Worm (Caenorhabditis elegans): ENCODE results near the gene zig-11.

Gene zig-11

DNA sequence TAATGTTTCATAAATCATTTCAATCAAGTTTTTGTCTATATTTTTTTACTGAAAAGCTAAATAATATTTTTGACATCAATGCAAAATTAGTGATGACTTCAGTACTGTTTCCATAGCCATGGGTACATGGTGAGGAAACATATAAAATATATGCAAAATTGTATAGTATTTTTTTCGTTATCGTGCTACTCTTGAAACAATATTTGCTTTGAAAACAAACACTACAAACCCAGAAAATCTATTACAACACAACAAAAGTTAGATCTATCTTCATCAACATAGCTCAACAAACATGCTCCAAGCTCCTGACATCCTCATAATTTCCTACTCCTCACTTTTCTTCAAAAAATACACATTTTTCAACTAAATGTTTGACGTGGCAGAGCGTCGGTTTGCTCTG lies 15.8 kb upstream of the zig-11 start, which contains the start of gene srp-3:
srp-3 (plus strand) TSS at position 301 of the 400 bp plus-strand sequence.
- TF ChIP-seq unc-86 (tag; optimal IDR thresholded peaks at IDR 0.05) (no peak), ref-2 (tag; optimal IDR thresholded peaks at IDR 0.05) (no peak), syd-9 (tag; optimal IDR thresholded peaks at IDR 0.05) (no peak)

DNA sequence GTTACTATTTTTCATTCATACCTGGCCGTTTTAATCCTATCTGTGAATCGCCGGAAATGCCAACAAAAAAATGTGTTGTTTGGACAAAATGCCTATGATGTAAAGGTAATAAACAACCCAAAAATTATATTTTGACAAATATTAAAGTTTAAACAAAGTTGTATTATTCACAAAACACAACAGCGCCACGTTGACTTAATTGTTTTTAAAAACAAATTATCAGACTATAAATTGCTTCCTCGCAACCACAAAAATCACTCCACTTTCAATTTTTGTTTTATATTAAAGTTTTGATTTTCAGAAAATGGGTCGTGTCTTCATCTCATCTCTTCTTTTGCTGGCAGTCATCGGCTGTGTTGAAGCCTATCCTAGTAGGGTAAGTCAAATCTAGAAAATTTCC lies 14.6 kb upstream of the zig-11 start, which contains the start of gene Y32G9A.5:
Y32G9A.5 (plus strand) TSS at position 301 of the 400 bp plus-strand sequence.
- TF ChIP-seq unc-42 (tag; optimal IDR thresholded peaks at IDR 0.05) (no peak), mec-3 (tag; optimal IDR thresholded peaks at IDR 0.05; ENCODE audit: borderline replicate concordance) (no peak), pag-3 (tag; optimal IDR thresholded peaks at IDR 0.05; ENCODE audit: borderline replicate concordance) (no peak), C38D4.7 (GFP tag; optimal IDR thresholded peaks at IDR 0.05) (no peak), unc-55 (GFP tag; optimal IDR thresholded peaks at IDR 0.05) (no peak), elt-2 (tag; optimal IDR thresholded peaks at IDR 0.05) (no peak), che-1 (tag; optimal IDR thresholded peaks at IDR 0.05) (no peak), ceh-34 (tag; optimal IDR thresholded peaks at IDR 0.05) (no peak), pat-9 (tag; optimal IDR thresholded peaks at IDR 0.05) (no peak), C08G9.2 (tag; optimal IDR thresholded peaks at IDR 0.05) (no peak), fkh-6 (tag; optimal IDR thresholded peaks at IDR 0.05) (no peak), pros-1 (tag; optimal IDR thresholded peaks at IDR 0.05) (no peak)

DNA sequence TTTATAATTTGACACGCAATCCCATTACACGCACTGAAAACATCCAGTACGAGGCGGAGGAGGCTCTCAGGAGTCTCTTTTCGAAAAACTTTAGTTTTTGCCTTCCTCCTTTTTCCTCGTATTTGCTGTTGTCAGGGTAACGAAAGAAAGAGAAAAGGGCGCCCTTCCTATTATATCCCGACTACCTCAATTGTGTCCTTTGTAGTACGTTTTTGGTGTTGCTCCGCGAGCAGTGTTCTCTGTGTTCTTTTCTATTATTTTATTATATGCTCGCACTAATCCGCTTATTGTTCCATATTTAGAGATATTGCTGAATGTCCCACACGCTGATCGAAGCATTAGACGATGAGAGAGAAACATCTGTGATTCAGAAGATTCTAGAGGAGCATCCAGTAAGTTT lies 2.7 kb upstream of the zig-11 start, which contains the start of gene nphp-2:
nphp-2 (plus strand) TSS at position 301 of the 400 bp plus-strand sequence.
- no peak for TF ChIP-seq mec-3 (tag; optimal IDR thresholded peaks at IDR 0.05; ENCODE audit: borderline replicate concordance)
- no peak for TF ChIP-seq ama-1 (optimal IDR thresholded peaks at IDR 0.05)
- no peak for TF ChIP-seq nhr-11 (tag; optimal IDR thresholded peaks at IDR 0.05)
- TF ChIP-seq unc-3 (GFP tag; conservative IDR thresholded peaks at IDR 0.05): no peak
- no peak for TF ChIP-seq unc-3 (tag; optimal IDR thresholded peaks at IDR 0.05)
- TF ChIP-seq syd-9 (tag; optimal IDR thresholded peaks at IDR 0.05): no peak
- no peak for TF ChIP-seq ceh-31 (tag; optimal IDR thresholded peaks at IDR 0.05)

ce11 chrV:1889996-1890395 lies 2.7 kb downstream of the zig-11 start:
- TF ChIP-seq unc-55 (GFP tag; optimal IDR thresholded peaks at IDR 0.05): peak; percentile 60
- TF ChIP-seq hlh-15 (tag; optimal IDR thresholded peaks at IDR 0.05): no peak

DNA sequence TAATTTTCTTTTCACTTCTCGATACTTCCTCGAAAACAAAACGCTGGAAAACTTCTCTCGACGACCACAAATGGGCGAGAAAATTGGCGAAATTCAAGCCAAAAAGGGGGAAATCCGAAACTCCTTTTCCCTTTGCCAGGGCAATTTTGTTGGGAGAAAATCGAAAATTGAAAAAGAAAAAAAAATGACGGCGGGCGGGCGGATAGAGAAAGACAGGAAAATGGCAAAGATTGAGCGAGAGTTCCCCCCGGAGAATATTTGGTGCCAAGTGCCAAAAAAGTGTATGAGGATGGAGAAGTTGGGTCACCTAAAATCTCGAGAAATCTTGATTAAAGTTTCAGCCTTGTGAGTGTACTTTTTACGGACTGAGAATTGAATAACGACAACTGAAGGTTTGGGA lies 4.4 kb downstream of the zig-11 start:
- no peak for TF ChIP-seq pax-1 (tag; optimal IDR thresholded peaks at IDR 0.05)
- no peak for TF ChIP-seq npax-4 (tag; optimal IDR thresholded peaks at IDR 0.05)
- TF ChIP-seq T23F11.4 (GFP tag; optimal IDR thresholded peaks at IDR 0.05): no peak
- TF ChIP-seq ceh-22 (tag; optimal IDR thresholded peaks at IDR 0.05): no peak
- TF ChIP-seq che-1 (tag; optimal IDR thresholded peaks at IDR 0.05): no peak
- no peak for TF ChIP-seq K09A11.1 (tag; optimal IDR thresholded peaks at IDR 0.05; ENCODE audit: insufficient read depth)
- no peak for TF ChIP-seq sdc-2 (tag; optimal IDR thresholded peaks at IDR 0.05)
- no peak for TF ChIP-seq fkh-6 (tag; optimal IDR thresholded peaks at IDR 0.05)
- no peak for TF ChIP-seq hlh-30 (tag; optimal IDR thresholded peaks at IDR 0.05; ENCODE audit: insufficient read depth)
- TF ChIP-seq hlh-15 (tag; optimal IDR thresholded peaks at IDR 0.05): no peak
- no peak for TF ChIP-seq ceh-6 (GFP tag; optimal IDR thresholded peaks at IDR 0.05)
- no peak for TF ChIP-seq ttx-3 (tag; optimal IDR thresholded peaks at IDR 0.05)
- TF ChIP-seq dmd-4 (tag; optimal IDR thresholded peaks at IDR 0.05; ENCODE audit: borderline replicate concordance): no peak
- no peak for TF ChIP-seq rnt-1 (tag; optimal IDR thresholded peaks at IDR 0.05)
- no peak for TF ChIP-seq ahr-1 (tag; optimal IDR thresholded peaks at IDR 0.05)
- no peak for TF ChIP-seq hlh-8 (tag; optimal IDR thresholded peaks at IDR 0.05)

- TF ChIP-seq fkh-6 (tag; optimal IDR thresholded peaks at IDR 0.05) (no peak), K09A11.1 (tag; optimal IDR thresholded peaks at IDR 0.05; ENCODE audit: insufficient read depth) (no peak), ref-2 (tag; optimal IDR thresholded peaks at IDR 0.05) (no peak), pax-1 (tag; optimal IDR thresholded peaks at IDR 0.05) (no peak), fax-1 (tag; optimal IDR thresholded peaks at IDR 0.05) (no peak), ceh-30 (tag; optimal IDR thresholded peaks at IDR 0.05) (no peak), C38D4.7 (GFP tag; optimal IDR thresholded peaks at IDR 0.05) (no peak), gmeb-2 (tag; optimal IDR thresholded peaks at IDR 0.05) (no peak), pha-4 (tag; optimal IDR thresholded peaks at IDR 0.05) (no peak), npax-4 (tag; optimal IDR thresholded peaks at IDR 0.05) (no peak), K02D7.2 (tag; optimal IDR thresholded peaks at IDR 0.05) (no peak), odd-2 (tag; optimal IDR thresholded peaks at IDR 0.05) (no peak), nhr-232 (tag; optimal IDR thresholded peaks at IDR 0.05) (no peak), unc-3 (GFP tag; conservative IDR thresholded peaks at IDR 0.05) (no peak), unc-3 (tag; optimal IDR thresholded peaks at IDR 0.05) (no peak), pqm-1 (tag; optimal IDR thresholded peaks at IDR 0.05) (no peak), ceh-18 (tag; optimal IDR thresholded peaks at IDR 0.05) (no peak)
These were observed 5.7 kb downstream of the zig-11 start for ce11 chrV:1886997-1887396.
